Fruit fly (Drosophila melanogaster): ENCODE data around the gene CG3032.
A peak's percentile ranks its signal among the peaks of the same experiment; 100 is the strongest.

CG3032 gene

DNA sequence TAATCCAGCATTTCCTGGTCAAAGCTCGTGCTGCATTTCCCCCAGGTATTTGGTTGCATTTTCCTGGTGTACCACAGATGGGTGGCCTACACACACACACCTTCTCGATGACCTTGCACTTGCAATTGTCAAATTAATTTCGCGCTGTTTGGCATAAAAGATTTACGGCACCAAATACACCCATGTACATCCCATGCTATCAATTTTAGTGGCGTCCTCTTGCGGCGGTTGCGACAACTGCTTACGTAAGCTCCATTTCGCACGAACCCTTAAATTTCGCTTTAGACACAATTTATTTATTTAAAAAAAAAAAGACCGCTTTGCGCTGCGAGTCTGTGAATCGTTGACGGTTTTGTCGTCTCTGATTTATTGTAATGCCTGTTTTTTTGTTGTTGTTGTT lies 8.2 kb downstream of the CG3032 start:
- TF ChIP-seq fd96Ca (GFP tag; IDR thresholded peaks at IDR 0.05) (no peak), Pif1A (GFP tag; optimal IDR thresholded peaks at IDR 0.05) (no peak), gl (tag; optimal IDR thresholded peaks at IDR 0.05) (no peak), Pif1B (GFP tag; optimal IDR thresholded peaks at IDR 0.05) (no peak), CG14655 (GFP tag; optimal IDR thresholded peaks at IDR 0.05) (no peak), CG8301 (tag; optimal IDR thresholded peaks at IDR 0.05) (no peak), CG34367 (tag; optimal IDR thresholded peaks at IDR 0.05) (no peak), Ets98B (GFP tag; IDR thresholded peaks at IDR 0.05) (no peak)

DNA sequence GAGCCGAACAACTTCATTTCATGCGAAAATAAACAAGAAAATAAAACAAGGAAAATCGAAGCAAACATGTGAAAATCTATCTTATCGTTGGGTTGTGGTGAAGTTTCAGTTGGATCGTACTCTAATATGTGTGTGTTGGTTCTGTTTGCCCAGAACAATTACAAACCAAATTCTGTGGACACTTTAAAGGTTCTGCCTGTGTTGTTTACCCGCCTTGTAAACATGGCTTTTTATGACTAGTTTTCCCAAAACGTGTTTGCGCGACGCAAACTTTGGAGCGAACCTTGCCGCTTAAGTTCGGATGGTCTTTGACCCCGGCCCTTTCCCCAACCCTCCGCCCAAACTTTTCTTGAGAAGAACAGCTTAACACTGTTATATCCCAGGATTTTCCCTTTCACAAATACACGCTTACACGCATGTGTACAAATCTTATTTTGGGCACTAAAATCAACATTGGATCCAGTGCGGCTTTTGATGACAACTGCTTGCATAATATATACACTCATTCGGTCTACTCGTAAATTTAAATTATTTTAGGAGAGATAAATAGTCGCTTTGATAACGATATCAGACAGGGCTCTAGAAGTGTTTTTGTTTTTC lies 9.5 kb downstream of the CG3032 start:
- TF ChIP-seq fd96Ca (GFP tag; IDR thresholded peaks at IDR 0.05) (no peak), CG4496 (GFP tag; IDR thresholded peaks at IDR 0.05) (no peak), Pif1A (GFP tag; optimal IDR thresholded peaks at IDR 0.05) (no peak), Snoo (tag; optimal IDR thresholded peaks at IDR 0.05) (no peak), CG8301 (tag; optimal IDR thresholded peaks at IDR 0.05) (no peak), Pif1B (GFP tag; optimal IDR thresholded peaks at IDR 0.05) (no peak), CG12605 (GFP tag; IDR thresholded peaks at IDR 0.05) (no peak), EcR (GFP tag; optimal IDR thresholded peaks at IDR 0.05) (no peak), CG34367 (tag; optimal IDR thresholded peaks at IDR 0.05) (no peak), CG14655 (GFP tag; optimal IDR thresholded peaks at IDR 0.05) (no peak), CG13204 (GFP tag; optimal IDR thresholded peaks at IDR 0.05) (no peak), CG9948 (tag; optimal IDR thresholded peaks at IDR 0.05) (no peak), CG17806 (tag; optimal IDR thresholded peaks at IDR 0.05) (no peak), D1 (tag; optimal IDR thresholded peaks at IDR 0.05) (no peak), rn (GFP tag; IDR thresholded peaks at IDR 0.05) (no peak), CG10348 (GFP tag; IDR thresholded peaks at IDR 0.05) (no peak), CG15710 (tag; optimal IDR thresholded peaks at IDR 0.05) (no peak), gl (tag; optimal IDR thresholded peaks at IDR 0.05) (no peak), CG32121 (GFP tag; IDR thresholded peaks at IDR 0.05) (no peak), CG8159 (tag; optimal IDR thresholded peaks at IDR 0.05) (no peak)

DNA sequence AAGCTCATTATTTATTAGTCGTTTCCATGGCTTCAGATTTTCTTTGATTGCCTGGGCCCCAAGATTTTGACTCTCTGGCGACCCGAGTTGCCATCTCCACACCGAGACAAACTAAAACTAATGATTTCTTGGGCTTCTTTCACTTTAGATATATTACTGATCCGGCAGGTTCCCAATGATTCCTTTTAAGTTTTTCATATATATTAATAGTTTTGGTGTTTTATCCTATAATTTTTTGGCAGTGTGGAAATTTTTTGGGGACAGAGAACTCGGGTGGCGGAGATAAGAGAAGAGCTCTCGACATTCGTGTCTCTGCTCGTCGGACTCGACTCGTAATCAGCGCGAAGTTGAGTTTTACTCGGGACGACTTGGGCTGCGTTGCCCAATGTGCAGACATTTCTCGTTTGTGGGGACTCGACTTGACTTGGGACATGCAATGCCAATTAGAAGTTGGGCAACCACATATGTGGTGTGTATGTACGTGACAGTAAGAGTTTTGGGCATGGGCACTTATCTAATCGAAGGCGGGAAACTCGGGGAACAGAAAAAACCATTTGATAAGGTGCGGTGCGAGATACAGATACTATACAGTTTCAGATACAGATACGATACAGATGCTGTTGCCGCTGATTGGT lies 12.4 kb downstream of the CG3032 start:
- TF ChIP-seq CG9948 (tag; optimal IDR thresholded peaks at IDR 0.05): no peak
- no peak for TF ChIP-seq CG13204 (GFP tag; optimal IDR thresholded peaks at IDR 0.05)
- no peak for TF ChIP-seq gl (tag; optimal IDR thresholded peaks at IDR 0.05)
- TF ChIP-seq CG14655 (GFP tag; optimal IDR thresholded peaks at IDR 0.05): peak; percentile 37
- TF ChIP-seq CG8301 (tag; optimal IDR thresholded peaks at IDR 0.05): no peak
- TF ChIP-seq rn (GFP tag; IDR thresholded peaks at IDR 0.05): no peak
- TF ChIP-seq CG8159 (tag; optimal IDR thresholded peaks at IDR 0.05): peak; percentile 4
- no peak for TF ChIP-seq CG10348 (GFP tag; IDR thresholded peaks at IDR 0.05)
- TF ChIP-seq CG17806 (tag; optimal IDR thresholded peaks at IDR 0.05): no peak
- TF ChIP-seq D1 (tag; optimal IDR thresholded peaks at IDR 0.05): no peak
- no peak for TF ChIP-seq Snoo (tag; optimal IDR thresholded peaks at IDR 0.05)
- TF ChIP-seq Ets98B (GFP tag; IDR thresholded peaks at IDR 0.05): peak; percentile 37
- no peak for TF ChIP-seq CG34367 (tag; optimal IDR thresholded peaks at IDR 0.05)
- no peak for TF ChIP-seq Pif1A (GFP tag; optimal IDR thresholded peaks at IDR 0.05)
- TF ChIP-seq EcR (GFP tag; optimal IDR thresholded peaks at IDR 0.05): no peak
- TF ChIP-seq CG32121 (GFP tag; IDR thresholded peaks at IDR 0.05): peak; percentile 61; the same call in 1 of the 2 replicates
- TF ChIP-seq CG4496 (GFP tag; IDR thresholded peaks at IDR 0.05): peak; percentile 64; the same call in 1 of the 3 replicates
- peak; percentile 55 for TF ChIP-seq Pif1B (GFP tag; optimal IDR thresholded peaks at IDR 0.05)
- peak; percentile 65 for TF ChIP-seq fd96Ca (GFP tag; IDR thresholded peaks at IDR 0.05)
- TF ChIP-seq CG15710 (tag; optimal IDR thresholded peaks at IDR 0.05): peak; percentile 27
- TF ChIP-seq CG12605 (GFP tag; IDR thresholded peaks at IDR 0.05): no peak

DNA sequence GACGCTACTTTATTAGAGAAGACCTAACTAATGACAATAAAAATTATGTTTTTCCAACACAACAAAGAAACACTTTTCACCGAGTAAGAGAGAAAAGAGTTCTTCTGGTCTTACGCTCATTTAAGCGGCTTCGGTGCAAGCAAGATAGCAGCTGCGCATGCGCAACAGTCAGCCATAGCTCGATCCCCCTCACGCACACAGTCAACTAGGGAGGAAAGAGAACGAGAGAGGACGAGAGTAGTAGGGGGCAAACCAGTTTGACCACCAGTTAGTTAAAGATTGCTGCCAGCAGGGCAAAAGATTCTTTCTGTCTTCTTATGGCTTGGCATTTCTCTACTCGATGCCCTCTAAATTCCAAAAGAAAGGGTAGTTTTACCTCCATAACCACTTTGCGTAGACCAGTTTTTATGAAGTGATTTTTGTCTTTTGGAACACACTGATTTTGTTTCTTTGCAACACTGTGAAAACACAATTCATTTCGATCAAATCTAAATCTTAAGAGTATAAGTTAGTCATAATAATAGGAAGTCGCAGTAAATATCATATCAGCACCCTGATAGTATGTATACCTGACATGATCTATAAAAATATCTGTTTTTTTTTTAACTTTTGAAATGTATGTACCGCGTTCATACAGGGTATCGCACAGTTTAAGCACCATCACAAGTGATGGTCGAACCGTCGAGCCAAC lies 13.1 kb downstream of the CG3032 start:
- TF ChIP-seq CG8159 (tag; optimal IDR thresholded peaks at IDR 0.05) (peak; percentile 47), CG9948 (tag; optimal IDR thresholded peaks at IDR 0.05) (peak; percentile 20), EcR (GFP tag; optimal IDR thresholded peaks at IDR 0.05) (peak; percentile 33), CG14655 (GFP tag; optimal IDR thresholded peaks at IDR 0.05) (peak; percentile 67), Ets98B (GFP tag; IDR thresholded peaks at IDR 0.05) (no peak), CG4496 (GFP tag; IDR thresholded peaks at IDR 0.05) (no peak), fd96Ca (GFP tag; IDR thresholded peaks at IDR 0.05) (no peak), CG34367 (tag; optimal IDR thresholded peaks at IDR 0.05) (peak; percentile 28), CG15710 (tag; optimal IDR thresholded peaks at IDR 0.05) (peak; percentile 40), rn (GFP tag; IDR thresholded peaks at IDR 0.05) (no peak), CG12605 (GFP tag; IDR thresholded peaks at IDR 0.05) (no peak), gl (tag; optimal IDR thresholded peaks at IDR 0.05) (no peak), CG10348 (GFP tag; IDR thresholded peaks at IDR 0.05) (no peak), CG13204 (GFP tag; optimal IDR thresholded peaks at IDR 0.05) (no peak), CG8301 (tag; optimal IDR thresholded peaks at IDR 0.05) (peak; percentile 46), Pif1A (GFP tag; optimal IDR thresholded peaks at IDR 0.05) (peak; percentile 41), Pif1B (GFP tag; optimal IDR thresholded peaks at IDR 0.05) (no peak), D1 (tag; optimal IDR thresholded peaks at IDR 0.05) (no peak), CG32121 (GFP tag; IDR thresholded peaks at IDR 0.05) (no peak)

DNA sequence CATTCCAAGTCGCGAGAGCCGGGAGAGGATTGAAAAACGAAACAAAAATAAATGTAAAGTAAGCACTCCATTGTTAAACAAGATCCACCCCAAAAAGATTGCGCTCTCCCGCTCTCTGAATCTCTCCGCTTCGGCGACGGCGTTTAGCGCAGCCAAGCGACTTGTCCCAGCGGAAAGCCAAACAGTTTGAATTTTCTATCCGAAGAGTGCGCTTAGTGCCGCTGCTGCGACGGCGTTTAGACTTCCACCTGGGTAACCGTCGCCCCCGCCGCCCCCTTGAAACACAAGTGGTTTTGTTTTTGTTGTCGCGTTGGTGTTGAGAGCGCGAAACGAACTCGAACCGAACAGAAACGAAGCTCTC lies 15.2 kb downstream of the CG3032 start, which contains the start of gene Inx2:
Inx2 (plus strand) TSS at position 181 of the 361 bp plus-strand sequence.
- TF ChIP-seq gl (tag; optimal IDR thresholded peaks at IDR 0.05): peak; percentile 56
- no peak for TF ChIP-seq CG8159 (tag; optimal IDR thresholded peaks at IDR 0.05)
- peak; percentile 64 for TF ChIP-seq EcR (GFP tag; optimal IDR thresholded peaks at IDR 0.05)
- TF ChIP-seq CG12605 (GFP tag; IDR thresholded peaks at IDR 0.05): peak; percentile 80
- TF ChIP-seq CG17806 (tag; optimal IDR thresholded peaks at IDR 0.05): no peak
- TF ChIP-seq fd96Ca (GFP tag; IDR thresholded peaks at IDR 0.05): 0 out of 3 replicates have a peak, but pooled peaks have one; percentile 28
- TF ChIP-seq Pif1A (GFP tag; optimal IDR thresholded peaks at IDR 0.05): peak; percentile 58
- TF ChIP-seq Ets98B (GFP tag; IDR thresholded peaks at IDR 0.05): peak; percentile 78
- no peak for TF ChIP-seq rn (GFP tag; IDR thresholded peaks at IDR 0.05)
- TF ChIP-seq CG14655 (GFP tag; optimal IDR thresholded peaks at IDR 0.05): no peak
- TF ChIP-seq CG4496 (GFP tag; IDR thresholded peaks at IDR 0.05): peak; percentile 76; the same call in 2 of the 3 replicates
- peak; percentile 58 for TF ChIP-seq CG13204 (GFP tag; optimal IDR thresholded peaks at IDR 0.05)
- no peak for TF ChIP-seq CG10348 (GFP tag; IDR thresholded peaks at IDR 0.05)
- TF ChIP-seq Snoo (tag; optimal IDR thresholded peaks at IDR 0.05): no peak
- peak; percentile 63 for TF ChIP-seq CG32121 (GFP tag; IDR thresholded peaks at IDR 0.05)
- no peak for TF ChIP-seq CG9948 (tag; optimal IDR thresholded peaks at IDR 0.05)
- TF ChIP-seq CG34367 (tag; optimal IDR thresholded peaks at IDR 0.05): no peak
- no peak for TF ChIP-seq CG8301 (tag; optimal IDR thresholded peaks at IDR 0.05)
- no peak for TF ChIP-seq CG15710 (tag; optimal IDR thresholded peaks at IDR 0.05)
- no peak for TF ChIP-seq Pif1B (GFP tag; optimal IDR thresholded peaks at IDR 0.05)
- no peak for TF ChIP-seq D1 (tag; optimal IDR thresholded peaks at IDR 0.05)
